Fruit fly (Drosophila melanogaster) whole organism, embryonic: ENCODE measurements around the gene CG7564.

Source experiments
- Abd-B ChIP-seq: fragments of 200-800 bp; sonication (Bioruptor generic); optimal IDR thresholded peaks from 2 replicates; lab custom pipeline; 2018; ENCODE audit warnings: missing biosample characterization, mild to moderate bottlenecking, missing genetic modification characterization, moderate library complexity
- CG10267 ChIP-seq: fragments of 200-800 bp; sonication (Bioruptor generic); optimal IDR thresholded peaks from 2 replicates; lab custom pipeline; 2018; ENCODE audit warnings: missing biosample characterization, mild to moderate bottlenecking, missing genetic modification characterization, moderate library complexity
- CG10543 ChIP-seq: fragments of 200-800 bp; sonication (Bioruptor generic); optimal IDR thresholded peaks from 3 replicates; lab custom pipeline; 2017; ENCODE audit warnings: missing biosample characterization, mild to moderate bottlenecking, missing genetic modification characterization, moderate library complexity
- CG11247 ChIP-seq: fragments of 200-800 bp; sonication (Bioruptor generic); IDR thresholded peaks from 2 replicates; pipeline ENCODE4 v1.3.6; 2022; ENCODE audit warnings: missing biosample characterization, missing genetic modification characterization
- CG12071 ChIP-seq: fragments of 200-800 bp; sonication (Bioruptor generic); optimal IDR thresholded peaks from 3 replicates; lab custom pipeline; 2018; ENCODE audit warnings: missing biosample characterization, mild to moderate bottlenecking, missing genetic modification characterization
- CG13123 ChIP-seq: fragments of 200-800 bp; sonication (Bioruptor generic); optimal IDR thresholded peaks from 2 replicates; lab custom pipeline; 2016; ENCODE audit warnings: missing biosample characterization, missing genetic modification characterization
- CG13894 ChIP-seq: fragments of 200-800 bp; sonication (Bioruptor generic); optimal IDR thresholded peaks from 3 replicates; lab custom pipeline; 2018; ENCODE audit warnings: missing biosample characterization, mild to moderate bottlenecking, missing genetic modification characterization, moderate library complexity
- CG15011 ChIP-seq: fragments of 200-800 bp; sonication (Bioruptor generic); optimal IDR thresholded peaks from 3 replicates; lab custom pipeline; 2018; ENCODE audit warnings: missing biosample characterization, mild to moderate bottlenecking, missing genetic modification characterization
- CG17912 ChIP-seq: fragments of 200-800 bp; sonication (Bioruptor generic); optimal IDR thresholded peaks from 2 replicates; lab custom pipeline; 2018; ENCODE audit warnings: missing biosample characterization, mild to moderate bottlenecking, missing genetic modification characterization
- CG2120 ChIP-seq: fragments of 200-800 bp; sonication (Bioruptor generic); optimal IDR thresholded peaks from 3 replicates; lab custom pipeline; 2016; ENCODE audit warnings: missing biosample characterization, missing genetic modification characterization
- CG2712 ChIP-seq: fragments of 200-800 bp; optimal IDR thresholded peaks from 3 replicates; lab custom pipeline; 2019; ENCODE audit warnings: missing biosample characterization, mild to moderate bottlenecking, missing genetic modification characterization, moderate library complexity
- CG31441 ChIP-seq: fragments of 200-800 bp; sonication (Bioruptor generic); IDR thresholded peaks from 2 replicates; pipeline ENCODE4 v1.3.6; 2022; ENCODE audit warnings: missing biosample characterization, missing genetic modification characterization
- CG3407 ChIP-seq: fragments of 200-800 bp; sonication (Bioruptor generic); optimal IDR thresholded peaks from 2 replicates; lab custom pipeline; 2018; ENCODE audit warnings: missing biosample characterization, mild to moderate bottlenecking, missing genetic modification characterization
- CG4617 ChIP-seq: fragments of 200-800 bp; sonication (Bioruptor generic); optimal IDR thresholded peaks from 3 replicates; lab custom pipeline; 2016; ENCODE audit warnings: missing biosample characterization, missing genetic modification characterization, borderline replicate concordance
- CG4707 ChIP-seq: fragments of 200-800 bp; sonication (Bioruptor generic); optimal IDR thresholded peaks from 2 replicates; lab custom pipeline; 2018; ENCODE audit warnings: missing biosample characterization, mild to moderate bottlenecking, missing genetic modification characterization, moderate library complexity
- CG7745 ChIP-seq: fragments of 200-800 bp; sonication (Bioruptor generic); optimal IDR thresholded peaks from 2 replicates; lab custom pipeline; 2018; ENCODE audit warnings: missing biosample characterization, mild to moderate bottlenecking, missing genetic modification characterization, moderate library complexity
- CG8290 ChIP-seq, 3 experiments: fragments of 200-800 bp; sonication (Bioruptor generic); optimal IDR thresholded peaks; 2 replicates each; lab custom pipeline; 2016 to 2019; ENCODE audit warnings: missing biosample characterization in 3 of 3, missing genetic modification characterization in 3 of 3, mild to moderate bottlenecking in 2 of 3, moderate library complexity in 1 of 3
- CG8944 ChIP-seq: fragments of 200-800 bp; sonication (Bioruptor generic); optimal IDR thresholded peaks from 3 replicates; lab custom pipeline; 2016; ENCODE audit warnings: missing biosample characterization, missing genetic modification characterization
- Dbx ChIP-seq: fragments of 200-800 bp; sonication (Bioruptor generic); IDR thresholded peaks from 3 replicates; pipeline ENCODE4 v1.3.6; 2022; ENCODE audit warnings: missing biosample characterization, missing genetic modification characterization
- E2f1 ChIP-seq: fragments of 200-800 bp; sonication (Bioruptor generic); IDR thresholded peaks from 2 replicates; pipeline ENCODE4 v1.3.6; 2022; ENCODE audit warnings: missing biosample characterization, missing genetic modification characterization
- H15 ChIP-seq: fragments of 200-800 bp; sonication (Bioruptor generic); IDR thresholded peaks from 3 replicates; pipeline ENCODE4 v1.3.6; 2022; ENCODE audit warnings: missing biosample characterization, missing genetic modification characterization
- Hand ChIP-seq: fragments of 200-800 bp; sonication (Bioruptor generic); optimal IDR thresholded peaks from 2 replicates; lab custom pipeline; 2017; ENCODE audit warnings: mild to moderate bottlenecking, missing biosample characterization, missing genetic modification reagents, missing genetic modification characterization
- NC2α ChIP-seq: fragments of 200-800 bp; sonication (Bioruptor generic); optimal IDR thresholded peaks from 2 replicates; lab custom pipeline; 2016; ENCODE audit warnings: missing biosample characterization, missing genetic modification characterization
- Neu2 ChIP-seq: fragments of 200-800 bp; sonication (Bioruptor generic); optimal IDR thresholded peaks from 3 replicates; lab custom pipeline; 2016; ENCODE audit warnings: missing biosample characterization, missing genetic modification characterization, borderline replicate concordance
- Sry-δ ChIP-seq: fragments of 200-800 bp; sonication (Bioruptor generic); optimal IDR thresholded peaks from 2 replicates; lab custom pipeline; 2016; ENCODE audit warnings: missing biosample characterization, missing genetic modification characterization
- cg ChIP-seq: fragments of 200-800 bp; sonication (Bioruptor generic); optimal IDR thresholded peaks from 3 replicates; lab custom pipeline; 2019; ENCODE audit warnings: missing biosample characterization, mild to moderate bottlenecking, missing genetic modification characterization, moderate library complexity
- crc ChIP-seq: fragments of 200-800 bp; sonication (Bioruptor generic); optimal IDR thresholded peaks from 2 replicates; lab custom pipeline; 2016; ENCODE audit warnings: missing biosample characterization, missing genetic modification characterization
- eve ChIP-seq, 2 experiments: fragments of >200 bp; optimal IDR thresholded peaks; 2 replicates each; lab custom pipeline; 2017; ENCODE audit warnings: missing biosample characterization in 2 of 2, missing genetic modification characterization in 2 of 2
- ewg ChIP-seq: fragments of 200-800 bp; sonication (Bioruptor generic); optimal IDR thresholded peaks from 3 replicates; lab custom pipeline; 2017; ENCODE audit warnings: mild to moderate bottlenecking, missing biosample characterization, missing genetic modification reagents, missing genetic modification characterization
- gt ChIP-seq: fragments of 200-800 bp; sonication (Bioruptor generic); IDR thresholded peaks from 2 replicates; pipeline ENCODE4 v1.3.6; 2022; ENCODE audit warnings: missing biosample characterization, missing genetic modification characterization
- ham ChIP-seq: fragments of 200-800 bp; sonication (Bioruptor generic); IDR thresholded peaks from 2 replicates; pipeline ENCODE4 v1.3.6; 2022; ENCODE audit warnings: missing biosample characterization, missing genetic modification characterization
- hkb ChIP-seq, 2 experiments: fragments of 200-800 bp in 1 of 2; fragments of >200 bp in 1 of 2; sonication (Bioruptor generic) in 1 of 2; IDR thresholded peaks in 1 of 2; optimal IDR thresholded peaks in 1 of 2; 2 replicates each; pipeline versions ENCODE4 v1.3.6 to Lab custom; 2017 to 2022; ENCODE audit warnings: missing biosample characterization in 1 of 2, missing genetic modification characterization in 1 of 2
- jumu ChIP-seq: fragments of 200-800 bp; sonication (Bioruptor generic); optimal IDR thresholded peaks from 3 replicates; lab custom pipeline; 2016; ENCODE audit warnings: missing biosample characterization, missing genetic modification characterization
- lola ChIP-seq, 3 experiments: fragments of >200 bp in 2 of 3; fragments of 200-800 bp in 1 of 3; sonication (Bioruptor generic) in 1 of 3; optimal IDR thresholded peaks; 2 replicates each; lab custom pipeline; 2017 to 2019; ENCODE audit warnings: missing biosample characterization in 3 of 3, missing genetic modification characterization in 3 of 3, mild to moderate bottlenecking in 1 of 3, moderate library complexity in 1 of 3
- lov ChIP-seq, 2 experiments: fragments of 200-800 bp in 1 of 2; fragments of >200 bp in 1 of 2; sonication (Bioruptor generic) in 1 of 2; IDR thresholded peaks in 1 of 2; optimal IDR thresholded peaks in 1 of 2; 2 replicates in 1 of 2; 3 replicates in 1 of 2; pipeline versions ENCODE4 v1.3.6 to Lab custom; 2017 to 2022; ENCODE audit warnings: missing biosample characterization in 1 of 2, missing genetic modification characterization in 1 of 2
- mirr ChIP-seq: fragments of 200-800 bp; sonication (Bioruptor generic); optimal IDR thresholded peaks from 3 replicates; lab custom pipeline; 2018; ENCODE audit warnings: missing biosample characterization, mild to moderate bottlenecking, missing genetic modification characterization
- onecut ChIP-seq: fragments of 200-800 bp; sonication (Bioruptor generic); IDR thresholded peaks from 2 replicates; pipeline ENCODE4 v1.3.6; 2022; ENCODE audit warnings: missing biosample characterization, missing genetic modification characterization
- peb ChIP-seq: fragments of 200-800 bp; sonication (Bioruptor generic); IDR thresholded peaks from 2 replicates; pipeline ENCODE4 v1.3.6; 2022; ENCODE audit warnings: missing biosample characterization, missing genetic modification characterization
- phol ChIP-seq: fragments of 200-800 bp; sonication (Bioruptor generic); optimal IDR thresholded peaks from 3 replicates; lab custom pipeline; 2018; ENCODE audit warnings: missing biosample characterization, mild to moderate bottlenecking, missing genetic modification characterization, moderate library complexity
- pita ChIP-seq: fragments of 200-800 bp; sonication (Bioruptor generic); optimal IDR thresholded peaks from 2 replicates; lab custom pipeline; 2017; ENCODE audit warnings: missing biosample characterization, mild to moderate bottlenecking, missing genetic modification characterization
- ro ChIP-seq: fragments of 200-800 bp; sonication (Bioruptor generic); IDR thresholded peaks from 2 replicates; pipeline ENCODE4 v1.3.6; 2022; ENCODE audit warnings: missing biosample characterization, missing genetic modification characterization
- slbo ChIP-seq: fragments of 200-800 bp; sonication (Bioruptor generic); IDR thresholded peaks from 2 replicates; pipeline ENCODE4 v1.3.6; 2022; ENCODE audit warnings: missing biosample characterization, missing genetic modification characterization
- slou ChIP-seq: fragments of 200-800 bp; sonication (Bioruptor generic); optimal IDR thresholded peaks from 3 replicates; lab custom pipeline; 2016; ENCODE audit warnings: missing biosample characterization, missing genetic modification characterization
- tio ChIP-seq: fragments of 200-800 bp; sonication (Bioruptor generic); optimal IDR thresholded peaks from 2 replicates; lab custom pipeline; 2017; ENCODE audit warnings: missing biosample characterization, missing genetic modification characterization, inconsistent platforms
- tup ChIP-seq: fragments of 200-800 bp; sonication (Bioruptor generic); optimal IDR thresholded peaks from 2 replicates; lab custom pipeline; 2016; ENCODE audit warnings: missing biosample characterization, mild to moderate bottlenecking, missing genetic modification characterization, moderate library complexity
- z ChIP-seq: fragments of 200-800 bp; sonication (Bioruptor generic); IDR thresholded peaks from 3 replicates; pipeline ENCODE4 v1.3.6; 2022; ENCODE audit warnings: missing biosample characterization, missing genetic modification characterization

CG7564 gene

DNA sequence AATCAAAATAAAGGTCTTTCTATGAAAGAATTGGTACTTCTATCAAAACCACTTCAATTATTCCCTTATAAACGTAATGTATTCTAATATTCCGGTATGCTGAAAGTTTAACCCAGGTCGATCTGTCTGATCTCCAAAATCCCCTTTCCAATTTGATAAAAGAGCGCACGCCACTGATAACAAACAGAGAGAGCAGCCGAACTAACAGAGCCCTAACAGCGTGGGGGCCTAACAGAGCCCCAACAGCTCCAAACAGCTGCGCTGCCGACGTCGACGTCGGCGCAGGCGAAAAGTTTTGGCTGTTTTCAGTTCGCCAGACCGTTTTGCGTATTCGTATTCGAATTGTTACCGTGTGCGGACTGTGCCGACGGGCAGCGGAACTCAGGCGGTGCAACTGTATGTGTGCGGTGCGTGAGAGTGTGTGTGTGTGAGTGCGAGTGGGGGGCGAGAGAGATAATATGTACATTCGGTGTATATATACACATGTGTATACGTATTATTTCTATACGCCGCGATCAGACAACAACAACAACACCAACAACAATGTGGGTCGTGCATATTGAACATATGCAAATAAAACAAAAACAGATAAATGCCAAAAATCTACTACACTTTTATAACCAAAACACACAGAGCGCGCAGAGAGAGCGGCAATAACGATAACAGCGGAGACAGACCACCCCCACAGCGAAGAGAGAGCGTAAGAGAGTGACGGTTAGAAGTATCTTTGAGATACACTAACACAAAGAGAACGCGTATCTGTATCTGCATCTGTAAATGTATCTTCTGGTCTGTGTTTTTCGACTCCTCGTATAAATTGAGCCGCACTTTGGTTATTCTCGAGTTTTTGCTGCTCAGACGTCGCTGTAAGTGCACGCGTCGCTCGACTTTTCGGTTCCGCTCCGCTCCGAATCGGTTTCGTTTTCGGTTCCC, 27.0 kb upstream of the CG7564 start, which contains the start of gene Oatp74D (continued):
- TF ChIP-seq lola (GFP tag; optimal IDR thresholded peaks at IDR 0.05; lab: Kevin White, UChicago) (peak in 2 of 3 experiments; percentile 17 to 31), CG3407 (GFP tag; lab: Kevin White, UChicago) (peak; percentile 74), NC2α (GFP tag; lab: Kevin White, UChicago) (peak; percentile 48), CG10543 (peak; percentile 92), peb (no peak), jumu (GFP tag; lab: Kevin White, UChicago) (peak; percentile 44), ro (GFP tag; lab: Robert Waterston, UW) (no peak), gt (no peak), CG13123 (GFP tag; lab: Kevin White, UChicago) (no peak), ham (GFP tag; lab: Robert Waterston, UW) (no peak), tio (no peak), CG13894 (tag; lab: Kevin White, UChicago) (peak; percentile 71), z (GFP tag; lab: Robert Waterston, UW) (peak; percentile 78), mirr (GFP tag; lab: Kevin White, UChicago) (peak; percentile 88), ewg (GFP tag; lab: Kevin White, UChicago) (peak; percentile 32), slbo (GFP tag; lab: Robert Waterston, UW) (peak; percentile 69), lov (optimal IDR thresholded peaks at IDR 0.05; lab: Kevin White, UChicago) (no peak), lov (GFP tag; IDR thresholded peaks at IDR 0.05; lab: Robert Waterston, UW) (0 out of 3 replicates have a peak, but pooled peaks have one; percentile 30), Sry-δ (GFP tag; lab: Kevin White, UChicago) (peak; percentile 14), cg (GFP tag; lab: Kevin White, UChicago) (peak; percentile 99), CG4617 (GFP tag; lab: Kevin White, UChicago) (no peak), CG2712 (tag; lab: Kevin White, UChicago) (peak; percentile 5), slou (no peak), CG8290 (GFP tag; optimal IDR thresholded peaks at IDR 0.05; lab: Kevin White, UChicago) (no peak), CG8290 (tag; optimal IDR thresholded peaks at IDR 0.05; lab: Kevin White, UChicago) (peak; percentile 20 to 72), onecut (GFP tag; lab: Robert Waterston, UW) (peak; percentile 22), H15 (0 out of 3 replicates have a peak, but pooled peaks have one; percentile 5), CG4707 (peak; percentile 56), CG2120 (GFP tag; lab: Kevin White, UChicago) (peak; percentile 70), pita (GFP tag; lab: Kevin White, UChicago) (no peak), Dbx (GFP tag; lab: Robert Waterston, UW) (peak; percentile 45; the same call in 1 of the 3 replicates), hkb (optimal IDR thresholded peaks at IDR 0.05; lab: Kevin White, UChicago) (no peak), hkb (GFP tag; IDR thresholded peaks at IDR 0.05; lab: Robert Waterston, UW) (peak; percentile 44), eve (GFP tag; optimal IDR thresholded peaks at IDR 0.05; lab: Kevin White, UChicago) (no peak), tup (GFP tag; lab: Kevin White, UChicago) (no peak), CG12071 (GFP tag; lab: Kevin White, UChicago) (peak; percentile 74), phol (peak; percentile 13), crc (GFP tag; lab: Kevin White, UChicago) (no peak), E2f1 (GFP tag; lab: Robert Waterston, UW) (peak; percentile 43; the same call in 1 of the 2 replicates), CG17912 (peak; percentile 61), CG7745 (no peak), Hand (GFP tag; lab: Kevin White, UChicago) (peak; percentile 70), CG10267 (tag; lab: Kevin White, UChicago) (no peak), CG11247 (GFP tag; lab: Robert Waterston, UW) (no peak), Abd-B (no peak), CG8944 (peak; percentile 0), CG15011 (peak; percentile 21), CG31441 (GFP tag; lab: Robert Waterston, UW) (no peak), Neu2 (GFP tag; lab: Kevin White, UChicago) (no peak)
